Worm (Caenorhabditis elegans): Measurements from ENCODE around the gene K07H8.11.

ce11 chrIV:8302648-8303161 is 27.6 kb upstream of the K07H8.11 start:
- no peak for TF ChIP-seq pes-1 (GFP tag; IDR thresholded peaks at IDR 0.05)
- no peak for TF ChIP-seq flt-1 (GFP tag; IDR thresholded peaks at IDR 0.05)
- TF ChIP-seq tbx-11 (GFP tag; IDR thresholded peaks at IDR 0.05): no peak
- TF ChIP-seq sea-1 (GFP tag; conservative IDR thresholded peaks at IDR 0.05): no peak
- TF ChIP-seq ceh-13 (GFP tag; optimal IDR thresholded peaks at IDR 0.05): no peak
- no peak for TF ChIP-seq aly-1 (tag; optimal IDR thresholded peaks at IDR 0.05)
- TF ChIP-seq ceh-36 (tag; optimal IDR thresholded peaks at IDR 0.05): no peak
- no peak for TF ChIP-seq scrt-1 (GFP tag; IDR thresholded peaks at IDR 0.05)
- no peak for TF ChIP-seq ama-1 (optimal IDR thresholded peaks at IDR 0.05)
- no peak for TF ChIP-seq B0310.2 (tag; optimal IDR thresholded peaks at IDR 0.05)
- no peak for TF ChIP-seq tbx-37 (GFP tag; conservative IDR thresholded peaks at IDR 0.05)
- no peak for TF ChIP-seq F13C5.2 (tag; optimal IDR thresholded peaks at IDR 0.05)
- TF ChIP-seq hmg-4 (GFP tag; optimal IDR thresholded peaks at IDR 0.05): no peak
- no peak for TF ChIP-seq hmbx-1 (tag; optimal IDR thresholded peaks at IDR 0.05)
